Worm (Caenorhabditis elegans) whole organism, L1 larva: ENCODE data around the gene C12D5.10.

Source experiments
- alr-1 ChIP-seq: fragments of 200-800 bp; sonication (Bioruptor generic); optimal IDR thresholded peaks from 2 replicates; lab custom pipeline; 2018; ENCODE audit warnings: borderline replicate concordance, mild to moderate bottlenecking, missing genetic modification characterization, missing compliant biosample characterization
- blmp-1 ChIP-seq: fragments of 150-350 bp; optimal IDR thresholded peaks from 2 replicates; lab custom pipeline; 2014; ENCODE audit warnings: missing biosample characterization, missing genetic modification characterization
- egl-27 ChIP-seq, 2 experiments: fragments of 150-350 bp in 1 of 2; sonication (generic microtip); optimal IDR thresholded peaks; 3 replicates each; lab custom pipeline; 2017 to 2018; ENCODE audit warnings: missing biosample characterization in 2 of 2, missing genetic modification characterization in 2 of 2, missing genetic modification reagents in 2 of 2
- fkh-10 ChIP-seq: sonication (generic microtip); optimal IDR thresholded peaks from 2 replicates; lab custom pipeline; 2017; ENCODE audit warnings: missing biosample characterization, missing genetic modification reagents, missing genetic modification characterization
- hpl-2 ChIP-seq: fragments of 150-350 bp; optimal IDR thresholded peaks from 2 replicates; lab custom pipeline; 2014; ENCODE audit warnings: missing biosample characterization, missing genetic modification reagents, missing genetic modification characterization
- jun-1 ChIP-seq: fragments of 150-350 bp; optimal IDR thresholded peaks from 2 replicates; lab custom pipeline; 2014; ENCODE audit warnings: missing biosample characterization, missing genetic modification reagents, missing genetic modification characterization
- lin-35 ChIP-seq, 2 experiments: fragments of 150-350 bp; optimal IDR thresholded peaks; 2 replicates each; lab custom pipeline; 2014; ENCODE audit warnings: missing biosample characterization in 2 of 2, missing genetic modification characterization in 2 of 2, missing genetic modification reagents in 2 of 2
- mab-9 ChIP-seq: fragments of 200-800 bp; sonication (Bioruptor generic); IDR thresholded peaks from 2 replicates; pipeline ENCODE4 v1.3.6; 2022; ENCODE audit warnings: missing genetic modification reagents, missing genetic modification characterization, missing compliant biosample characterization
- nhr-20 ChIP-seq: sonication (generic microtip); optimal IDR thresholded peaks from 2 replicates; lab custom pipeline; 2016; ENCODE audit warnings: mild to moderate bottlenecking, missing genetic modification characterization, missing compliant biosample characterization

DNA sequence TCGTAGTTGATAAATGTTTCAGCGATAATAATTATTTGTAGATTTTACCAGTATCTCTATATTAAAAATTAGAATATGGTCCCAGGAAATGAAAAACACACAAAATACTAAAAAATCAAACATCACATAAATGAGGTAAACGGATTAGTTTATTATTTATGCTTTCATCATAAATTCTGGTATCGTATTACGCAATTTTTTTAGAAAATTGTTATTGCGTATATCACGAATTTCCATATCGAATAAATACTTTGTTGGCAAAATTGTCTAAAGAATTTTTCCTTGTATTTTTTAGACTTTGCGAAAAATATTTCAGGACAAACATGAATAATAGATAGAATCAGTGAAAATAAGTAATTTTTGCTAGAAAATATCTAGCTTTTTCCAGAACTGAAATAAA, 32.9 kb upstream of the C12D5.10 start:
- TF ChIP-seq lin-35 (GFP tag; optimal IDR thresholded peaks at IDR 0.05; lab: Kevin White, UChicago) (no peak), alr-1 (tag; lab: Kevin White, UChicago) (no peak), mab-9 (GFP tag; lab: Robert Waterston, UW) (no peak), hpl-2 (GFP tag; lab: Kevin White, UChicago) (no peak), blmp-1 (tag; lab: Kevin White, UChicago) (no peak), fkh-10 (GFP tag; lab: Kevin White, UChicago) (no peak), jun-1 (no peak), egl-27 (tag; optimal IDR thresholded peaks at IDR 0.05; lab: Kevin White, UChicago) (no peak), nhr-20 (tag; lab: Kevin White, UChicago) (no peak)
